Worm (Caenorhabditis elegans): Measurements from ENCODE around the gene Y54G2A.13.
"Not testable (repeated sequence)": the region's sequence is repeated elsewhere in the genome, so short reads cannot be mapped to it uniquely, and the experiment has no call there.

Gene Y54G2A.13

DNA sequence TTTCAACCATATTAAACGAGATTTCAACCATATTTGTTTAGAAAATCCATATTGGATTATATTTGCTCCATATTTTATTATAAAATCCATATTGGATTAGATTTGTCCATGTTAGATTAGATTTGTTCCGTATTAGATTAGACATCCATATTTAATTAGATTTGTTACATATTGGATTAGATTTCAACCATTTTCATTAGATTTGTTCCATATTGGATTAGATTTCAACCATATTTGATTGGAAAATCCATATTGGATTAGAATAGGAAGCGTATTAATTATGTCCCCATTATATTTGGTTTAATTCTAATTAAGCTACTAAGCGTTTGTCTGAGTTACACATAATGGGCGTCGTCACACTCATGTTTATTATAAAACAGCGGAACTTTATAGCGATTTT is 18.0 kb downstream of the Y54G2A.13 start, which contains the start of gene Y54G2A.44:
Gene Y54G2A.44 (plus strand): TSS at position 301 of the 400 bp plus-strand sequence.
- TF ChIP-seq ceh-43 (GFP tag; optimal IDR thresholded peaks at IDR 0.05); elt-1 (tag; optimal IDR thresholded peaks at IDR 0.05; ENCODE audit: borderline replicate concordance, insufficient read depth); nhr-76 (tag; optimal IDR thresholded peaks at IDR 0.05): not testable (repeated sequence)

ce11 chrIV:2801004-2801403 is 18.5 kb downstream of the Y54G2A.13 start:
- TF ChIP-seq bed-3 (GFP tag; optimal IDR thresholded peaks at IDR 0.05) (peak; percentile 13), cnd-1 (tag; optimal IDR thresholded peaks at IDR 0.05) (peak; percentile 33), ceh-83 (GFP tag; optimal IDR thresholded peaks at IDR 0.05) (peak; percentile 38), drap-1 (GFP tag; optimal IDR thresholded peaks at IDR 0.05) (peak; percentile 18), mep-1 (tag; optimal IDR thresholded peaks at IDR 0.05) (no peak), lin-32 (GFP tag; optimal IDR thresholded peaks at IDR 0.05) (no peak), sptf-1 (tag; optimal IDR thresholded peaks at IDR 0.05) (peak; percentile 29), unc-120 (tag; optimal IDR thresholded peaks at IDR 0.05; ENCODE audit: poor library complexity, severe bottlenecking) (peak; percentile 24)

DNA sequence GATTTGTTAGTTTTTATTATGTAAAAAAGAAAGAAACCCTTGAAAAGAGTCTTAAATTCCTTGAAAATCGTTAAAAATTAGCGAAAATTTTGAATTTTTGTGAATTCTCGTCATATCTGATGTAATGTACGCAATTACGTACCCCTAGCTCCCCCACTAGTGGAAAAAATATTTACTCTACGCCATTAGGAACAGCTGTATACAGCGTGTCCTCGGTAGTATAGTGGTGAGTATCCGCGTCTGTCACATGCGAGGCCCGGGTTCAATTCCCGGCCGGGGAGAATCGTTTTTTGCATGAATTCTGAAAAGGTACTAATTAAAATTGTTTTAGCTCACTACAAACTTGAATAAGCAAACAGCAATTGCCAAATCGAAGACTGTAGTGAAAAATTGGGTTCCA is 19.6 kb downstream of the Y54G2A.13 start:
- no peak for TF ChIP-seq lin-13 (tag; optimal IDR thresholded peaks at IDR 0.05)
- no peak for TF ChIP-seq sptf-1 (tag; optimal IDR thresholded peaks at IDR 0.05)
- TF ChIP-seq ztf-11 (tag; optimal IDR thresholded peaks at IDR 0.05) = no peak
- no peak for TF ChIP-seq ceh-43 (GFP tag; optimal IDR thresholded peaks at IDR 0.05)
- TF ChIP-seq nhr-28 (tag; optimal IDR thresholded peaks at IDR 0.05) = no peak
- no peak for TF ChIP-seq nhr-12 (tag; optimal IDR thresholded peaks at IDR 0.05)
- TF ChIP-seq flh-1 (GFP tag; optimal IDR thresholded peaks at IDR 0.05) = no peak

DNA sequence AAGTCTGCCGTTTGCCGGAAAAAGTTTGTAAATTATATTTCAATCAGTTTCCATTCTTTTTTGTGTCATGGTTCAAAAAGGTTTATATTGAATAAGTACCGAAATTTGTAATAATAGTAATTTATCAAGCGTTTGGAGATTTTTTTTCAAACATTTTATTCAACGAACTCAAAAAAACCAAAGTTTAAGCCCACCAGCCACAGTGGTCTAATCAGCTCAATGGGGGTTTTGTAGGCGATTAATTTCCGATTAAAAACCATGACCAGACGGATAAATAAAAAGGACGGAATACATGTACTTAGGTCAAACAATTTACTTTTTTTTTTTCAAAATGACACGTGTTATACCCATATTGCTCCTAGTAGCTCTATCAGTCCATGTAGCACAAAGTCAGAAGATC is 20.1 kb downstream of the Y54G2A.13 start, which contains the start of gene Y54G2A.10:
Gene Y54G2A.10 (plus strand): TSS at position 301 of the 400 bp plus-strand sequence.
- TF ChIP-seq sem-2 (GFP tag; optimal IDR thresholded peaks at IDR 0.05) (no peak), lin-32 (GFP tag; optimal IDR thresholded peaks at IDR 0.05) (no peak), nhr-76 (tag; optimal IDR thresholded peaks at IDR 0.05) (no peak), blmp-1 (tag; optimal IDR thresholded peaks at IDR 0.05) (no peak), elt-3 (tag; optimal IDR thresholded peaks at IDR 0.05) (no peak), nhr-12 (tag; optimal IDR thresholded peaks at IDR 0.05) (no peak), ceh-83 (GFP tag; optimal IDR thresholded peaks at IDR 0.05) (no peak), bed-3 (GFP tag; optimal IDR thresholded peaks at IDR 0.05) (no peak), unc-62 (GFP tag; optimal IDR thresholded peaks at IDR 0.05) (no peak), nhr-237 (tag; optimal IDR thresholded peaks at IDR 0.05) (no peak), lin-13 (tag; optimal IDR thresholded peaks at IDR 0.05) (no peak), unc-39 (tag; optimal IDR thresholded peaks at IDR 0.05) (no peak), lsy-2 (tag; optimal IDR thresholded peaks at IDR 0.05) (no peak), ceh-43 (GFP tag; optimal IDR thresholded peaks at IDR 0.05) (no peak), flh-1 (GFP tag; optimal IDR thresholded peaks at IDR 0.05) (no peak), sptf-1 (tag; optimal IDR thresholded peaks at IDR 0.05) (no peak), ceh-39 (tag; optimal IDR thresholded peaks at IDR 0.05) (no peak), tbx-8 (GFP tag; optimal IDR thresholded peaks at IDR 0.05) (no peak), pha-4 (tag; optimal IDR thresholded peaks at IDR 0.05) (no peak)

- TF ChIP-seq cnd-1 (tag; optimal IDR thresholded peaks at IDR 0.05) = no peak
- TF ChIP-seq unc-62 (GFP tag; optimal IDR thresholded peaks at IDR 0.05) = no peak
- no peak for TF ChIP-seq blmp-1 (tag; optimal IDR thresholded peaks at IDR 0.05)
- no peak for TF ChIP-seq mab-5 (tag; optimal IDR thresholded peaks at IDR 0.05)
- no peak for TF ChIP-seq drap-1 (GFP tag; optimal IDR thresholded peaks at IDR 0.05)
- TF ChIP-seq mep-1 (tag; optimal IDR thresholded peaks at IDR 0.05) = no peak
- TF ChIP-seq nhr-76 (tag; optimal IDR thresholded peaks at IDR 0.05) = no peak
- TF ChIP-seq ceh-83 (GFP tag; optimal IDR thresholded peaks at IDR 0.05) = no peak
Observed at ce11 chrIV:2798339-2798738, 21.2 kb downstream of the Y54G2A.13 start, which contains the start of gene Y54G2A.52. Y54G2A.52 (minus strand) TSS chrIV:2798686.

DNA sequence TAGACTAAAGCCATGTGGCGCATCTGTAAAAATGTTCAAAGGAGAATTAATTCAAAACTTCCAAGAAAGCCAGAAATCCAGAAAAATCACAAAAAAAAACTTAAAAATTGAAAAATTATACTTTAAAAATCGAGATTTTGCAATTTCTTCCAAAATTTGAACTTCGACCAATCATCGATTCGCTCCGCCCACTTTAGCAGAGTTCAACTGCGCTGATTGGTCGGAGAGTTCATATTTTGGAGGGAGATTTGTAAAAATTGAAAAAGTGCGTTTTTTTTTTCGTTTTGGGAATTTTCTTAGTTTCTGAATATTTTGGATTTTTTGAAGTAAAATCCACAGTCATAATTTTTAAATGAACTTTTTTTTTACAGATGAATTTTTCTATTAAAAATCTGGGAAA is 25.6 kb downstream of the Y54G2A.13 start:
- TF ChIP-seq nhr-12 (tag; optimal IDR thresholded peaks at IDR 0.05) (no peak), sptf-1 (tag; optimal IDR thresholded peaks at IDR 0.05) (no peak), lin-32 (GFP tag; optimal IDR thresholded peaks at IDR 0.05) (no peak), drap-1 (GFP tag; optimal IDR thresholded peaks at IDR 0.05) (no peak), tbx-8 (GFP tag; optimal IDR thresholded peaks at IDR 0.05) (no peak), hlh-1 (tag; optimal IDR thresholded peaks at IDR 0.05) (no peak), blmp-1 (tag; optimal IDR thresholded peaks at IDR 0.05) (no peak), mep-1 (tag; optimal IDR thresholded peaks at IDR 0.05) (no peak), flh-1 (GFP tag; optimal IDR thresholded peaks at IDR 0.05) (no peak), mls-2 (tag; optimal IDR thresholded peaks at IDR 0.05) (no peak), ztf-11 (tag; optimal IDR thresholded peaks at IDR 0.05) (no peak), unc-62 (GFP tag; optimal IDR thresholded peaks at IDR 0.05) (no peak), snpc-4 (tag; optimal IDR thresholded peaks at IDR 0.05) (no peak), sem-2 (GFP tag; optimal IDR thresholded peaks at IDR 0.05) (no peak)

All from whole organism, mixed stage, embryonic.